Worm (Caenorhabditis elegans): ENCODE results near the gene C08F8.2.
"Not testable (repeated sequence)": the region's sequence is repeated elsewhere in the genome, so short reads cannot be mapped to it uniquely, and the experiment has no call there.

DNA sequence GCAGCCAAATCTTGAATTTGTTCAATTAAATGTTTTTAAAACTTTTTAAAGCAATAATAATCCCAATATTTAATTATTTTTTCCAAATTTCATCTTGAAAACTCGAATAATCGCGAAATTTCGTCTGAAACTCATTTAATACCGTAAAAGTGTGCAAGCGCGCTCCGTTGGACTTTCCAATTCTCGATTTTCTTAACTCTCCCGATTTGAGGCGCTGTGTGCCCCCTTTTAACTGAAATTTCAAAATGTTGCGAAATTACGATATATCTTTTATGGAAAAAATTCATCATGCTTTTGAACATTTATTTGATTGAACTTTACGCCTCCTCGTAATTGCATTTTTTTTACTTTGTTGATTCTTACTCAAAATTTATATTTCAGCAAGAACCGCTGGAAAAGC lies 51.6 kb downstream of the C08F8.2 start, which contains the start of gene R07H5.11:
- not testable (repeated sequence) for TF ChIP-seq lin-14 (GFP tag; optimal IDR thresholded peaks at IDR 0.05); nhr-77 (tag; optimal IDR thresholded peaks at IDR 0.05); jun-1 (tag; optimal IDR thresholded peaks at IDR 0.05); snpc-4 (tag; optimal IDR thresholded peaks at IDR 0.05); alr-1 (tag; optimal IDR thresholded peaks at IDR 0.05; ENCODE audit: borderline replicate concordance); blmp-1 (tag; optimal IDR thresholded peaks at IDR 0.05); grh-1 (GFP tag; IDR thresholded peaks at IDR 0.05); ztf-11 (tag; optimal IDR thresholded peaks at IDR 0.05); ces-1 (GFP tag; optimal IDR thresholded peaks at IDR 0.05); tbx-2 (tag; optimal IDR thresholded peaks at IDR 0.05); mdl-1 (tag; optimal IDR thresholded peaks at IDR 0.05); ceh-63 (GFP tag; optimal IDR thresholded peaks at IDR 0.05); unc-130 (tag; optimal IDR thresholded peaks at IDR 0.05); skn-1 (tag; optimal IDR thresholded peaks at IDR 0.05)
